Fruit fly (Drosophila melanogaster): ENCODE data around the gene CG18170.
A peak's percentile ranks its signal among the peaks of the same experiment; 100 is the strongest.

The CG18170 gene

DNA sequence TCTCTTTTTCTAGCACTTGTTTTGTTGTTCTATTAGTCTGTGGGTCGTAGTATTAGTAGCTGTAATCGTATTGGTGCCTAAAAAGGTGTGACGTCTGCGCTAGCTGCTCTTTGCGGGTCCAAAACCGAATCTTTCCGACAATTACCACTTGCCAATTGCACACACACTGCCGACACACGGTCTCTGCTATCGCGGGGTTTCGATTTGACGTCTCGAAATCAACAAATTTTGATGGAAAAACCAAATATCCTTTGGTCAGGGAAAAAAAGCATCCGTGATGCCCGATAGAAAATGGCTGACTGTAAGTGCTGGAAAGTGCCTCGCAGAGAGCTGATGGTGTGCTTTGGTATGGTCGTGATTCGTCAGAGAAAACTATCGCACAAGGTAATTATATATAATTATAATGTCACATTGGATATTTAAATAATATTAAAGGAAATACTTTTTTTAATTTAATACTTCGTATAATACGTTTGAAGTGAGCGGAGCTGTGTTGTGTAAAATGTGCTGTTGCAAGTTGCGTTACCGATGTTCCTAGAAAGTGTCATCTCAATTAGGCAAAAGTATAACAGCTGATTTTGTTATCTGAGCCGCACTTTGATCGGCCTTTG lies 44.5 kb upstream of the CG18170 start, which contains the start of the genes Pex10 and CG12099 (continued):
- peak; percentile 94 for TF ChIP-seq Xbp1 (GFP tag; optimal IDR thresholded peaks at IDR 0.05)
- peak; percentile 97 for TF ChIP-seq CG16813 (GFP tag; IDR thresholded peaks at IDR 0.05; ENCODE audit: partially characterized antibody)
- TF ChIP-seq CG1792 (GFP tag; optimal IDR thresholded peaks at IDR 0.05), result peak; percentile 6
- TF ChIP-seq CG11723 (GFP tag; optimal IDR thresholded peaks at IDR 0.05), result peak; percentile 66
- peak; percentile 98 for TF ChIP-seq CG9932 (GFP tag; IDR thresholded peaks at IDR 0.05)
- TF ChIP-seq vvl (GFP tag; IDR thresholded peaks at IDR 0.05), result peak; percentile 93
- TF ChIP-seq lab (GFP tag; optimal IDR thresholded peaks at IDR 0.05), result peak; percentile 91
- peak; percentile 83 for TF ChIP-seq CG10147 (GFP tag; optimal IDR thresholded peaks at IDR 0.05)
- TF ChIP-seq CG15073 (GFP tag; optimal IDR thresholded peaks at IDR 0.05), result peak; percentile 48
- TF ChIP-seq fru (optimal IDR thresholded peaks at IDR 0.05), result no peak
- TF ChIP-seq D19A (tag; optimal IDR thresholded peaks at IDR 0.05), result no peak
- TF ChIP-seq mam (GFP tag; optimal IDR thresholded peaks at IDR 0.05), result peak; percentile 78
- peak; percentile 94 for TF ChIP-seq CG12391 (tag; optimal IDR thresholded peaks at IDR 0.05)
- peak; percentile 86 for TF ChIP-seq unpg (GFP tag; optimal IDR thresholded peaks at IDR 0.05)
- TF ChIP-seq gce (GFP tag; IDR thresholded peaks at IDR 0.05), result 0 out of 3 replicates have a peak, but pooled peaks have one; percentile 57
- TF ChIP-seq sima (GFP tag; optimal IDR thresholded peaks at IDR 0.05), result no peak
- peak; percentile 88 for TF ChIP-seq bcd (GFP tag; optimal IDR thresholded peaks at IDR 0.05)
- TF ChIP-seq CG15011 (GFP tag; optimal IDR thresholded peaks at IDR 0.05), result no peak
- no peak for TF ChIP-seq CG31365 (tag; optimal IDR thresholded peaks at IDR 0.05)
- no peak for TF ChIP-seq TFAM (GFP tag; optimal IDR thresholded peaks at IDR 0.05)
- peak; percentile 80 for TF ChIP-seq jigr1 (GFP tag; IDR thresholded peaks at IDR 0.05)
- TF ChIP-seq tx (GFP tag; optimal IDR thresholded peaks at IDR 0.05), result peak; percentile 56
- TF ChIP-seq CG3407 (GFP tag; optimal IDR thresholded peaks at IDR 0.05), result no peak
- TF ChIP-seq CG8924 (tag; optimal IDR thresholded peaks at IDR 0.05), result peak; percentile 88
- peak; percentile 92 for TF ChIP-seq dysf (GFP tag; IDR thresholded peaks at IDR 0.05)
- peak; percentile 84 for TF ChIP-seq CG18476 (GFP tag; optimal IDR thresholded peaks at IDR 0.05)
- peak; percentile 93 for TF ChIP-seq sug (tag; optimal IDR thresholded peaks at IDR 0.05)
- TF ChIP-seq slou (GFP tag; optimal IDR thresholded peaks at IDR 0.05), result peak; percentile 89
- no peak for TF ChIP-seq NC2α (GFP tag; optimal IDR thresholded peaks at IDR 0.05)
- peak; percentile 31 for TF ChIP-seq CG6854 (GFP tag; optimal IDR thresholded peaks at IDR 0.05)
- peak; percentile 33; the same call in 1 of the 2 replicates for TF ChIP-seq Doc2 (GFP tag; IDR thresholded peaks at IDR 0.05)
- peak; percentile 65 for TF ChIP-seq pnt (GFP tag; optimal IDR thresholded peaks at IDR 0.05)
- TF ChIP-seq zfh1 (GFP tag; IDR thresholded peaks at IDR 0.05), result peak; percentile 88
- peak; percentile 93 for TF ChIP-seq hbn (GFP tag; IDR thresholded peaks at IDR 0.05; ENCODE audit: partially characterized antibody)
- TF ChIP-seq CG18011 (GFP tag; optimal IDR thresholded peaks at IDR 0.05), result peak; percentile 74
- TF ChIP-seq MTF-1 (GFP tag; optimal IDR thresholded peaks at IDR 0.05; ENCODE audit: borderline replicate concordance), result no peak
- peak; percentile 87 to 98 for TF ChIP-seq crp (GFP tag; optimal IDR thresholded peaks at IDR 0.05)
- peak; percentile 46 for TF ChIP-seq CG17912 (GFP tag; optimal IDR thresholded peaks at IDR 0.05)
- peak; percentile 83 for TF ChIP-seq twi (tag; optimal IDR thresholded peaks at IDR 0.05)
- peak; percentile 91 for TF ChIP-seq ind (GFP tag; optimal IDR thresholded peaks at IDR 0.05)
- peak; percentile 78 for TF ChIP-seq kni (GFP tag; optimal IDR thresholded peaks at IDR 0.05)
- TF ChIP-seq Fer1 (GFP tag; optimal IDR thresholded peaks at IDR 0.05), result peak; percentile 80
- TF ChIP-seq CG11398 (GFP tag; optimal IDR thresholded peaks at IDR 0.05), result no peak
- TF ChIP-seq CG8089 (GFP tag; optimal IDR thresholded peaks at IDR 0.05), result no peak
- TF ChIP-seq CG1529 (GFP tag; optimal IDR thresholded peaks at IDR 0.05), result peak; percentile 51
- TF ChIP-seq CG34422 (GFP tag; IDR thresholded peaks at IDR 0.05), result peak; percentile 95
- TF ChIP-seq Dek (tag; optimal IDR thresholded peaks at IDR 0.05), result peak; percentile 85
- peak; percentile 32 for TF ChIP-seq pros (GFP tag; optimal IDR thresholded peaks at IDR 0.05)
- TF ChIP-seq H2.0 (GFP tag; IDR thresholded peaks at IDR 0.05), result peak; percentile 91
- TF ChIP-seq chinmo (GFP tag; IDR thresholded peaks at IDR 0.05; ENCODE audit: partially characterized antibody), result peak; percentile 45; the same call in 1 of the 4 replicates

All from whole organism, embryonic.